Fruit fly (Drosophila melanogaster) whole organism, adult: Measurements from ENCODE around the gene CG11975.

Experiments used
- CG11617 ChIP-seq: fragments of 200-800 bp; sonication (Bioruptor generic); optimal IDR thresholded peaks from 2 replicates; lab custom pipeline; 2017; ENCODE audit warnings: mild to moderate bottlenecking, missing biosample characterization, missing genetic modification reagents, missing genetic modification characterization
- Mnt ChIP-seq: fragments of 200-800 bp; sonication (Bioruptor generic); optimal IDR thresholded peaks from 2 replicates; lab custom pipeline; 2016; ENCODE audit warnings: missing biosample characterization, mild to moderate bottlenecking, missing genetic modification characterization
- cnc ChIP-seq, 2 experiments: fragments of >200 bp; optimal IDR thresholded peaks; 2 replicates each; lab custom pipeline; 2017

DNA sequence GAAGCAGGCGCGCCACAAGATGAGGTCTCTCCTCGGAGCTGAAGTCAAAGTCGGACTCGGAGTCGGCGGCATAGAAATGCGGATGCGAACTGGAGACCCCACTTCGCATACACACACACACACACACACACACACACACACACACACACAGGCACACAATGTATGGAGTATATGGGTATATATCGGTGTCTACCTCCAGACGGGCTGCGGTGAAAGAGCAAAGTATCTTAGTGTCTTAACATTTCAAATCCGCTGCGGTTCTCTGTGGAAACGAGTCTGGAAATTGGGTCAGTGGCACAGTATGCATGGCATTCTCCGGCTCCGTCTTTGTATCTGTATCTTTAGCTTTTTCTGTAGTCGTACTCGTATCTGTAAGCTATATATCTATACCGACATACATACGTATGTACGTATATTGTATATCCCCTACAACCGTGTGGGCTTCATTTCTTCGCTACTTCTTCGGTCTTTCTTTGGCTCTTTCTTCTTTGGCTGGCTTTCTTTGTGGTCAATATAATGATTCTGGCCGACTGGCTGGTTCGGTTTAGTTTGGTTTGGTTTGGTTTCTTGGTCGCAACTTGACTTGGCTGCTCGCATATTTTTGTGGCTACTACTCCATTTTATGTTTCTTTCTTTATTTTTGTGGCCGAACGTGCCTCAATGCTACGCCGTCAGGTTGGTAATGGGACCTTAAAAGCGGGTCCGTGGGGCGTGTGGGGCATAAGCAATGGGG lies 43.6 kb upstream of the CG11975 start:
- TF ChIP-seq Mnt (GFP tag; lab: Kevin White, UChicago) (no peak), cnc (optimal IDR thresholded peaks at IDR 0.05; lab: Kevin White, UChicago) (no peak), CG11617 (GFP tag; lab: Kevin White, UChicago) (no peak)
